Fruit fly (Drosophila melanogaster): ENCODE results near the gene mrva.
A peak's percentile ranks its signal among the peaks of the same experiment; 100 is the strongest.

mrva gene

DNA sequence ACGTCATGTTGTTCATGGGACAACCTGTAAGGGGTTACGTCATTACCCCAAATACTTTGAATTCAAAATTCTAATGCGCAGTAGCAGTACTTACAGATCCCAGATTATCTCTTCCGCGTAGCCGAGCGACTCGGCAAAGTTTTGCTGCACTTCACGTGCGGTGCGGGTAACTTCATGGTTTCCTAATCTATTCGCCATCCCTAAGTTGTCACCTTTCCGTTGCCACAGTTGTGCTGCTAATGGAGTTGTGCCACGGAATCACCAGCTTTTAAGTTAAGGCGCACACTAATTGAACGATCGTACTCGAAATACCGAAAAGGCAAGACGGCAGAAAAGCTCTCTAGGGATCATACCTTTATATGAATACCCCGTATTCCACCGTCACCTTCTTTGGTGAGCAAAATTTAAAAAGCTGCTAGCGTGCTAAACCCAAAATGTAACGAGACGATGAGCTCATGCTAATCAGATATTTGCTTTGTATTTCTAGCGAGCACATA lies 31.2 kb upstream of the mrva start, which contains the start of gene pst:
pst (minus strand) TSS at position 437 of the 497 bp plus-strand sequence.
- TF ChIP-seq vri (GFP tag; optimal IDR thresholded peaks at IDR 0.05) (peak; percentile 46), ss (GFP tag; optimal IDR thresholded peaks at IDR 0.05) (peak in 1 of 2 experiments; percentile 1), fkh (GFP tag; optimal IDR thresholded peaks at IDR 0.05) (no peak), OdsH (GFP tag; optimal IDR thresholded peaks at IDR 0.05) (no peak), dac (GFP tag; optimal IDR thresholded peaks at IDR 0.05) (no peak), eg (GFP tag; IDR thresholded peaks at IDR 0.05) (no peak), Eip75B (GFP tag; optimal IDR thresholded peaks at IDR 0.05) (no peak), CG3919 (GFP tag; optimal IDR thresholded peaks at IDR 0.05) (peak; percentile 8), svp (GFP tag) (peak; percentile 92), CG15336 (GFP tag; IDR thresholded peaks at IDR 0.05) (no peak), Smox (GFP tag; optimal IDR thresholded peaks at IDR 0.05) (no peak), Sox15 (GFP tag; optimal IDR thresholded peaks at IDR 0.05) (no peak), Sox14 (GFP tag; optimal IDR thresholded peaks at IDR 0.05) (no peak), esn (GFP tag; optimal IDR thresholded peaks at IDR 0.05) (no peak), CG6854 (GFP tag; optimal IDR thresholded peaks at IDR 0.05) (peak; percentile 49), salr (GFP tag; optimal IDR thresholded peaks at IDR 0.05) (no peak), Sox102F (GFP tag; optimal IDR thresholded peaks at IDR 0.05) (no peak), CG31627 (GFP tag; optimal IDR thresholded peaks at IDR 0.05) (no peak), fd85E (GFP tag; optimal IDR thresholded peaks at IDR 0.05) (peak; percentile 12), acj6 (GFP tag; optimal IDR thresholded peaks at IDR 0.05) (no peak), CG11902 (GFP tag; optimal IDR thresholded peaks at IDR 0.05) (no peak), spab (GFP tag; optimal IDR thresholded peaks at IDR 0.05) (no peak), Eip78C (GFP tag) (peak; percentile 71), CG6808 (GFP tag; optimal IDR thresholded peaks at IDR 0.05) (no peak), CG7368 (GFP tag; optimal IDR thresholded peaks at IDR 0.05) (no peak), Eip93F (GFP tag; optimal IDR thresholded peaks at IDR 0.05) (no peak), Met (GFP tag; optimal IDR thresholded peaks at IDR 0.05) (no peak), Ets96B (tag; optimal IDR thresholded peaks at IDR 0.05) (no peak), CG16779 (tag; optimal IDR thresholded peaks at IDR 0.05) (no peak), CG1621 (tag; optimal IDR thresholded peaks at IDR 0.05) (no peak), cyc (GFP tag; optimal IDR thresholded peaks at IDR 0.05) (peak; percentile 0)

- TF ChIP-seq Ets96B (tag; optimal IDR thresholded peaks at IDR 0.05) (no peak), Blimp-1 (GFP tag; optimal IDR thresholded peaks at IDR 0.05) (no peak), CG31627 (GFP tag; optimal IDR thresholded peaks at IDR 0.05) (peak; percentile 43), CG7368 (GFP tag; optimal IDR thresholded peaks at IDR 0.05) (peak; percentile 10), lz (GFP tag; optimal IDR thresholded peaks at IDR 0.05) (peak; percentile 58), CG11762 (GFP tag; optimal IDR thresholded peaks at IDR 0.05; ENCODE audit: insufficient read depth) (no peak), cyc (GFP tag; optimal IDR thresholded peaks at IDR 0.05) (peak; percentile 38), dsx (GFP tag; optimal IDR thresholded peaks at IDR 0.05; ENCODE audit: poor library complexity, severe bottlenecking) (no peak), CG8319 (GFP tag; optimal IDR thresholded peaks at IDR 0.05) (no peak), CG3919 (GFP tag; optimal IDR thresholded peaks at IDR 0.05) (peak; percentile 44), CG1621 (tag; optimal IDR thresholded peaks at IDR 0.05) (peak; percentile 24), Eip75B (GFP tag; optimal IDR thresholded peaks at IDR 0.05) (no peak), CG10631 (GFP tag; optimal IDR thresholded peaks at IDR 0.05) (peak; percentile 1), CG3032 (tag; optimal IDR thresholded peaks at IDR 0.05) (peak; percentile 56), esn (GFP tag; optimal IDR thresholded peaks at IDR 0.05) (peak; percentile 67), CG32006 (GFP tag; optimal IDR thresholded peaks at IDR 0.05) (no peak), vri (GFP tag; optimal IDR thresholded peaks at IDR 0.05) (no peak), CG15336 (GFP tag; IDR thresholded peaks at IDR 0.05) (no peak), achi (GFP tag; optimal IDR thresholded peaks at IDR 0.05) (no peak), pdm3 (GFP tag; optimal IDR thresholded peaks at IDR 0.05) (no peak), Sox14 (GFP tag; optimal IDR thresholded peaks at IDR 0.05) (peak; percentile 44), svp (GFP tag) (no peak), net (GFP tag; optimal IDR thresholded peaks at IDR 0.05) (peak; percentile 6), Lpt (GFP tag; optimal IDR thresholded peaks at IDR 0.05) (no peak), topi (GFP tag; optimal IDR thresholded peaks at IDR 0.05) (peak; percentile 36), fd59A (GFP tag; optimal IDR thresholded peaks at IDR 0.05) (no peak), dac (GFP tag; optimal IDR thresholded peaks at IDR 0.05) (no peak), Eip78C (GFP tag) (peak; percentile 71), ss (GFP tag; optimal IDR thresholded peaks at IDR 0.05) (peak in 1 of 2 experiments; percentile 1)
Measured at dm6 chr3L:7356386-7357117, 27.9 kb upstream of the mrva start, which contains the start of gene CTCF. Gene CTCF (minus strand): TSS chr3L:7356713.

Data from whole organism, prepupa.